Comparison of ENCODE assay signal across 5 worm cellular contexts in genomic region chrX:14537625-14538024, ce11.
TF ChIP-seq lines count a peak whose summit lies in the region.

No protein-coding gene starts in this region.

TF ChIP-seq in whole organism, L1 larva, 84 proteins besides CTCF, POLR2A, EP300 and RAD21:
- TF ChIP-seq elt-3 (tag; optimal IDR thresholded peaks at IDR 0.05; lab: Kevin White, UChicago) (no peak), pqm-1 (tag; optimal IDR thresholded peaks at IDR 0.05; lab: Kevin White, UChicago) (no peak), efl-1 (optimal IDR thresholded peaks at IDR 0.05; lab: Kevin White, UChicago) (no peak), efl-1 (GFP tag; optimal IDR thresholded peaks at IDR 0.05 in 1 of 2; lab: Kevin White, UChicago) (peak in 1 of 2 experiments; percentile 51), swsn-7 (tag; optimal IDR thresholded peaks at IDR 0.05; lab: Kevin White, UChicago) (no peak), skn-1 (tag; optimal IDR thresholded peaks at IDR 0.05; lab: Kevin White, UChicago) (no peak), elt-2 (tag; optimal IDR thresholded peaks at IDR 0.05; lab: Kevin White, UChicago) (peak; percentile 52)
TF ChIP-seq in whole organism, L1 larva: peak in this region for 2.

TF ChIP-seq in whole organism, L2 larva, 48 proteins besides CTCF, POLR2A, EP300 and RAD21:
- TF ChIP-seq peb-1 (tag; optimal IDR thresholded peaks at IDR 0.05; lab: Kevin White, UChicago) (no peak), fos-1 (tag; optimal IDR thresholded peaks at IDR 0.05; lab: Kevin White, UChicago) (peak; percentile 29), nhr-237 (tag; optimal IDR thresholded peaks at IDR 0.05; lab: Kevin White, UChicago) (no peak), nhr-25 (tag; optimal IDR thresholded peaks at IDR 0.05; lab: Kevin White, UChicago) (no peak)

TF ChIP-seq in whole organism, L3 larva, 47 proteins besides CTCF, POLR2A, EP300 and RAD21:
- TF ChIP-seq fkh-10 (GFP tag; optimal IDR thresholded peaks at IDR 0.05; lab: Kevin White, UChicago) (no peak), fkh-2 (tag; optimal IDR thresholded peaks at IDR 0.05; lab: Kevin White, UChicago) (no peak), elt-2 (tag; optimal IDR thresholded peaks at IDR 0.05; lab: Kevin White, UChicago) (peak; percentile 66), snpc-4 (tag; optimal IDR thresholded peaks at IDR 0.05; lab: Kevin White, UChicago) (no peak), nhr-12 (tag; optimal IDR thresholded peaks at IDR 0.05; lab: Kevin White, UChicago) (no peak), R02D3.7 (tag; optimal IDR thresholded peaks at IDR 0.05; lab: Kevin White, UChicago) (no peak), ceh-9 (tag; optimal IDR thresholded peaks at IDR 0.05; lab: Kevin White, UChicago) (no peak), lin-39 (tag; optimal IDR thresholded peaks at IDR 0.05; lab: Kevin White, UChicago) (no peak), tbx-2 (tag; optimal IDR thresholded peaks at IDR 0.05; lab: Kevin White, UChicago) (no peak), nhr-28 (tag; optimal IDR thresholded peaks at IDR 0.05; lab: Kevin White, UChicago) (no peak), pqm-1 (tag; optimal IDR thresholded peaks at IDR 0.05; lab: Kevin White, UChicago) (peak; percentile 67), daf-12 (tag; optimal IDR thresholded peaks at IDR 0.05; lab: Kevin White, UChicago) (no peak), pha-4 (tag; optimal IDR thresholded peaks at IDR 0.05; lab: Kevin White, UChicago) (peak; percentile 41), mdl-1 (tag; optimal IDR thresholded peaks at IDR 0.05; lab: Kevin White, UChicago) (no peak), elt-3 (tag; optimal IDR thresholded peaks at IDR 0.05; lab: Kevin White, UChicago) (no peak), egl-5 (tag; optimal IDR thresholded peaks at IDR 0.05; lab: Kevin White, UChicago) (no peak), ztf-11 (tag; optimal IDR thresholded peaks at IDR 0.05; lab: Kevin White, UChicago) (no peak)

TF ChIP-seq in whole organism, L4 larva, 104 proteins besides CTCF, POLR2A, EP300 and RAD21:
- TF ChIP-seq daf-16 (GFP tag; optimal IDR thresholded peaks at IDR 0.05; lab: Kevin White, UChicago): no peak
- TF ChIP-seq daf-16 (tag; optimal IDR thresholded peaks at IDR 0.05; lab: Kevin White, UChicago): peak; percentile 85
- TF ChIP-seq lin-15B (tag; optimal IDR thresholded peaks at IDR 0.05; lab: Kevin White, UChicago): no peak
- no peak for TF ChIP-seq duxl-1 (tag; optimal IDR thresholded peaks at IDR 0.05; lab: Kevin White, UChicago; ENCODE audit: poor library complexity)
- no peak for TF ChIP-seq lin-1 (GFP tag; IDR thresholded peaks at IDR 0.05; lab: Robert Waterston, UW)
- TF ChIP-seq php-3 (GFP tag; IDR thresholded peaks at IDR 0.05; lab: Robert Waterston, UW): peak; percentile 41; the same call in 1 of the 2 replicates
- no peak for TF ChIP-seq aha-1 (tag; lab: Kevin White, UChicago)
- no peak for TF ChIP-seq nhr-10 (tag; optimal IDR thresholded peaks at IDR 0.05; lab: Kevin White, UChicago)
- TF ChIP-seq ctbp-1 (GFP tag; IDR thresholded peaks at IDR 0.05; lab: Robert Waterston, UW): no peak
- no peak for TF ChIP-seq D1046.2 (GFP tag; IDR thresholded peaks at IDR 0.05; lab: Robert Waterston, UW)
- peak in 1 of 2 experiments; percentile 44 for TF ChIP-seq mdl-1 (tag; optimal IDR thresholded peaks at IDR 0.05; lab: Kevin White, UChicago)
- TF ChIP-seq dmd-6 (GFP tag; IDR thresholded peaks at IDR 0.05; lab: Robert Waterston, UW): peak; percentile 34
- TF ChIP-seq nhr-42 (GFP tag; IDR thresholded peaks at IDR 0.05; lab: Robert Waterston, UW): no peak
- no peak for TF ChIP-seq madf-9 (GFP tag; conservative IDR thresholded peaks at IDR 0.05; lab: Robert Waterston, UW)
- TF ChIP-seq R02D3.7 (tag; optimal IDR thresholded peaks at IDR 0.05; lab: Kevin White, UChicago): no peak
- TF ChIP-seq ceh-62 (tag; optimal IDR thresholded peaks at IDR 0.05; lab: Kevin White, UChicago): no peak
- TF ChIP-seq hlh-30 (tag; optimal IDR thresholded peaks at IDR 0.05; lab: Kevin White, UChicago; ENCODE audit: insufficient read depth): peak; percentile 39
- TF ChIP-seq ZK337.2 (GFP tag; IDR thresholded peaks at IDR 0.05; lab: Robert Waterston, UW): no peak
- TF ChIP-seq nhr-111 (GFP tag; optimal IDR thresholded peaks at IDR 0.05; lab: Kevin White, UChicago): no peak
- TF ChIP-seq zfp-2 (tag; optimal IDR thresholded peaks at IDR 0.05; lab: Kevin White, UChicago): no peak
- no peak for TF ChIP-seq pha-4 (GFP tag; IDR thresholded peaks at IDR 0.05; lab: Robert Waterston, UW)
- no peak for TF ChIP-seq pha-4 (tag; optimal IDR thresholded peaks at IDR 0.05; lab: Kevin White, UChicago)
- peak; percentile 22 for TF ChIP-seq dve-1 (tag; optimal IDR thresholded peaks at IDR 0.05; lab: Kevin White, UChicago; ENCODE audit: insufficient read depth)
- peak; percentile 61 for TF ChIP-seq hlh-11 (tag; optimal IDR thresholded peaks at IDR 0.05; lab: Kevin White, UChicago)
- no peak for TF ChIP-seq daf-12 (tag; optimal IDR thresholded peaks at IDR 0.05; lab: Kevin White, UChicago)
- peak; percentile 59 for TF ChIP-seq nhr-77 (tag; optimal IDR thresholded peaks at IDR 0.05; lab: Kevin White, UChicago)
- TF ChIP-seq nhr-28 (tag; optimal IDR thresholded peaks at IDR 0.05; lab: Kevin White, UChicago): peak; percentile 82
- no peak for TF ChIP-seq zip-2 (tag; optimal IDR thresholded peaks at IDR 0.05; lab: Kevin White, UChicago)
- TF ChIP-seq tag-97 (GFP tag; IDR thresholded peaks at IDR 0.05; lab: Robert Waterston, UW): no peak
- peak; percentile 38 for TF ChIP-seq pqm-1 (tag; optimal IDR thresholded peaks at IDR 0.05; lab: Kevin White, UChicago)

TF ChIP-seq in whole organism, young adult, 124 proteins besides CTCF, POLR2A, EP300 and RAD21:
- TF ChIP-seq cebp-1 (GFP tag; IDR thresholded peaks at IDR 0.05; lab: Robert Waterston, UW) (peak; percentile 35; the same call in 1 of the 2 replicates), cebp-1 (tag; optimal IDR thresholded peaks at IDR 0.05; lab: Kevin White, UChicago) (peak; percentile 57), nhr-179 (tag; optimal IDR thresholded peaks at IDR 0.05; lab: Kevin White, UChicago) (no peak), madf-3 (GFP tag; IDR thresholded peaks at IDR 0.05; lab: Robert Waterston, UW) (no peak), lin-26 (GFP tag; IDR thresholded peaks at IDR 0.05; lab: Robert Waterston, UW) (no peak), nhr-80 (tag; optimal IDR thresholded peaks at IDR 0.05; lab: Kevin White, UChicago) (peak; percentile 38), bed-1 (GFP tag; IDR thresholded peaks at IDR 0.05; lab: Robert Waterston, UW) (no peak), ceh-27 (GFP tag; optimal IDR thresholded peaks at IDR 0.05; lab: Kevin White, UChicago) (no peak)
TF ChIP-seq in whole organism, young adult: peak in this region for 2.
